Fruit fly (Drosophila melanogaster): ENCODE measurements around the gene Arr2.

Arr2 gene

dm6 chr3L:8675545-8676084, 26.9 kb upstream of the Arr2 start, which contains the start of gene hry (continued):
- TF ChIP-seq Ets96B (tag; optimal IDR thresholded peaks at IDR 0.05) (peak; percentile 24), spab (GFP tag; optimal IDR thresholded peaks at IDR 0.05) (peak; percentile 2), CG4318 (GFP tag; optimal IDR thresholded peaks at IDR 0.05) (no peak), Sox102F (GFP tag; optimal IDR thresholded peaks at IDR 0.05) (peak; percentile 59), CG16779 (tag; optimal IDR thresholded peaks at IDR 0.05) (peak; percentile 53), CG9139 (GFP tag; optimal IDR thresholded peaks at IDR 0.05) (peak; percentile 74), svp (GFP tag) (peak; percentile 93), CG6808 (GFP tag; optimal IDR thresholded peaks at IDR 0.05) (peak; percentile 61), Lpt (GFP tag; optimal IDR thresholded peaks at IDR 0.05) (peak; percentile 29), acj6 (GFP tag; optimal IDR thresholded peaks at IDR 0.05) (peak; percentile 10), fkh (GFP tag; optimal IDR thresholded peaks at IDR 0.05) (peak; percentile 90), net (GFP tag; optimal IDR thresholded peaks at IDR 0.05) (peak; percentile 65), OdsH (GFP tag; optimal IDR thresholded peaks at IDR 0.05) (peak; percentile 3), lz (GFP tag; optimal IDR thresholded peaks at IDR 0.05) (no peak), Eip75B (GFP tag; optimal IDR thresholded peaks at IDR 0.05) (peak; percentile 61), CG6792 (GFP tag; optimal IDR thresholded peaks at IDR 0.05) (peak; percentile 16), dsx (GFP tag; optimal IDR thresholded peaks at IDR 0.05; ENCODE audit: poor library complexity, severe bottlenecking) (peak; percentile 73), Sox14 (GFP tag; optimal IDR thresholded peaks at IDR 0.05) (peak; percentile 16), CG3032 (tag; optimal IDR thresholded peaks at IDR 0.05) (peak; percentile 19), CG31627 (GFP tag; optimal IDR thresholded peaks at IDR 0.05) (no peak), achi (GFP tag; optimal IDR thresholded peaks at IDR 0.05) (peak; percentile 19), CG10669 (GFP tag; optimal IDR thresholded peaks at IDR 0.05) (peak; percentile 4), Ets21C (GFP tag; optimal IDR thresholded peaks at IDR 0.05) (no peak)

dm6 chr3L:8675029-8675544, 26.4 kb upstream of the Arr2 start:
- TF ChIP-seq fd85E (GFP tag; optimal IDR thresholded peaks at IDR 0.05), result no peak
- no peak for TF ChIP-seq CG10669 (GFP tag; optimal IDR thresholded peaks at IDR 0.05)

dm6 chr3L:8673377-8674000, 24.8 kb upstream of the Arr2 start:
- TF ChIP-seq CG8119 (GFP tag; IDR thresholded peaks at IDR 0.05) (peak; percentile 63), CG9139 (GFP tag; optimal IDR thresholded peaks at IDR 0.05) (no peak), salr (GFP tag; optimal IDR thresholded peaks at IDR 0.05) (peak in 1 of 2 experiments; percentile 28), lz (GFP tag; optimal IDR thresholded peaks at IDR 0.05) (no peak), CG15336 (GFP tag; IDR thresholded peaks at IDR 0.05) (peak; percentile 56), Eip78C (GFP tag) (peak; percentile 25), CG11294 (GFP tag; IDR thresholded peaks at IDR 0.05) (no peak), Met (GFP tag; optimal IDR thresholded peaks at IDR 0.05) (no peak), CG34406 (GFP tag; optimal IDR thresholded peaks at IDR 0.05) (no peak), Ets96B (tag; optimal IDR thresholded peaks at IDR 0.05) (no peak), CG6163 (GFP tag; IDR thresholded peaks at IDR 0.05) (peak; percentile 65; the same call in 2 of the 3 replicates), CG6792 (GFP tag; optimal IDR thresholded peaks at IDR 0.05) (no peak), net (GFP tag; optimal IDR thresholded peaks at IDR 0.05) (peak; percentile 42), CG1621 (tag; optimal IDR thresholded peaks at IDR 0.05) (no peak), svp (GFP tag) (peak; percentile 20), eg (GFP tag; IDR thresholded peaks at IDR 0.05) (peak; percentile 76), Gug (GFP tag; IDR thresholded peaks at IDR 0.05) (no peak), CG6276 (GFP tag; optimal IDR thresholded peaks at IDR 0.05) (peak; percentile 63)

Data from whole organism, prepupa.